Worm (Caenorhabditis elegans): ENCODE results near the gene unc-62.

DNA sequence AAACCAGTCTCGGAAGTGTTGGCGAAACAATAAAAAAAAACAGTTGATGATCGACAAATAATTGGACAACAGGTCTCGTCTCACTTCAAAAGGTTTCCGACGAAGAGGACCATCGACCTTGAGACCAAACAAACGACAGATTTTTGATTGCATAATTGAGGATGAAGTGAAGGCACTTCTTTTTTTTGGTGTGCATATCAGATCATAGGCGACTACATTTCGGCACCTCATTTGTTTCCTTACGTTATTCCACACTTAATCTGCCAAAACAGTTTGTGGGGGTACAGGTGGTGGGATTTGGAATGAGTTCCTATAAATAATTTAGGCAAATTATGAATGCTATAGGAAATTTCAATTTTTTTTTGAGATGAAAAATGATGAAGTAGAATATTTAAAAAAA, 10.6 kb upstream of the unc-62 start:
- TF ChIP-seq lsy-2 (tag; optimal IDR thresholded peaks at IDR 0.05): no peak
- TF ChIP-seq lin-39 (tag; optimal IDR thresholded peaks at IDR 0.05): no peak
- no peak for TF ChIP-seq nhr-11 (tag; optimal IDR thresholded peaks at IDR 0.05)
- TF ChIP-seq nhr-76 (tag; optimal IDR thresholded peaks at IDR 0.05): no peak
- TF ChIP-seq jun-1 (tag; optimal IDR thresholded peaks at IDR 0.05): no peak
- no peak for TF ChIP-seq elt-3 (tag; optimal IDR thresholded peaks at IDR 0.05)
- TF ChIP-seq lin-35 (GFP tag; optimal IDR thresholded peaks at IDR 0.05): no peak
